Worm (Caenorhabditis elegans): ENCODE results near the gene F55H2.8.
"Not testable (repeated sequence)": the region's sequence is repeated elsewhere in the genome, so short reads cannot be mapped to it uniquely, and the experiment has no call there.

DNA sequence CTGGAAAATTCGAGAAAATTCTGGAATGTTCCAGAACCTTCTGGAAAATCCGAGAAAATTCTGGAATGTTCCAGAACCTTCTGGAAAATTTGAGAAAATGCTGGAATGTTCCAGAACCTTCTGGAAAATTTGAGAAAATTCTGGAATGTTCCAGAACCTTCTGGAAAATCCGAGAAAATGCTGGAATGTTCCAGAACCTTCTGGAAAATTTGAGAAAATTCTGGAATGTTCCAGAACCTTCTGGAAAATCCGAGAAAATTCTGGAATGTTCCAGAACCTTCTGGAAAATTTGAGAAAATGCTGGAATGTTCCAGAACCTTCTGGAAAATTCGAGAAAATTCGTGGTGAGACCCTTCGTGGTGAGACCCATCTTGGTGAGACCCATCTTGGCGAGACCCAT, 20.5 kb downstream of the F55H2.8 start:
- TF ChIP-seq unc-62 (GFP tag; optimal IDR thresholded peaks at IDR 0.05 in 1 of 2); unc-62 (tag; optimal IDR thresholded peaks at IDR 0.05); egl-27 (tag; optimal IDR thresholded peaks at IDR 0.05); ces-1 (GFP tag; optimal IDR thresholded peaks at IDR 0.05); mep-1 (tag; optimal IDR thresholded peaks at IDR 0.05); unc-39 (tag; optimal IDR thresholded peaks at IDR 0.05); zip-11 (GFP tag; IDR thresholded peaks at IDR 0.05); dve-1 (tag; optimal IDR thresholded peaks at IDR 0.05; ENCODE audit: insufficient read depth); ceh-20 (GFP tag; IDR thresholded peaks at IDR 0.05); snpc-4 (tag; optimal IDR thresholded peaks at IDR 0.05); dmd-9 (GFP tag; IDR thresholded peaks at IDR 0.05): not testable (repeated sequence)
